Fruit fly (Drosophila melanogaster): ENCODE results near the gene wuho.

dm6 chrX:6267187-6267711 is 20.7 kb upstream of the wuho start, which contains the start of gene schlank:
- peak; percentile 7 for TF ChIP-seq Snoo (tag; optimal IDR thresholded peaks at IDR 0.05)
- TF ChIP-seq CG17806 (tag; optimal IDR thresholded peaks at IDR 0.05): peak; percentile 28
- TF ChIP-seq fd96Ca (GFP tag; IDR thresholded peaks at IDR 0.05): peak; percentile 74; the same call in 2 of the 3 replicates
- peak; percentile 65 for TF ChIP-seq Ets98B (GFP tag; IDR thresholded peaks at IDR 0.05)
- TF ChIP-seq CG8301 (tag; optimal IDR thresholded peaks at IDR 0.05): peak; percentile 39
- peak; percentile 64 for TF ChIP-seq CG32121 (GFP tag; IDR thresholded peaks at IDR 0.05)
- no peak for TF ChIP-seq CG12605 (GFP tag; IDR thresholded peaks at IDR 0.05)
- no peak for TF ChIP-seq Pif1A (GFP tag; optimal IDR thresholded peaks at IDR 0.05)
- TF ChIP-seq CG9948 (tag; optimal IDR thresholded peaks at IDR 0.05): peak; percentile 8

Measured in whole organism, pupa.